Worm (Caenorhabditis elegans): ENCODE results near the gene str-145.

DNA sequence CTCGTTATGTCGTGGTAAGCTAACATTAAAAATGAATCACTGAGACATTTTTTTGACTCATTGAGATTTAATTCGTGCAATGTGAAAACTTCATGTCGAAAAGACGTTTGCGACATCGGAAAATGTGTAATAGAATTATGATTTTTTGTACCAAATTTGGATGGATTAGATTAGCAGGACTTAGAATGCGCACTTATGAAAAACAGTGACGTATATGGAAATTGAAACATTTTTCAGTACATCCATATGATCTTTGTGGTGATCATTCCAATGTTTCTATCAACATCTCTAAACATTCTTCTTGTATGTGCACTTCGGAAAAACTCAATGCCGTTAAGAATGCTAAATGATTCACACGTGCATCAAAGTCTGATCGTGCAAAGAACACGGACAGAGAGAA, 46.4 kb upstream of the str-145 start:
- TF ChIP-seq lin-26 (GFP tag; IDR thresholded peaks at IDR 0.05): no peak
- TF ChIP-seq unc-62 (GFP tag; optimal IDR thresholded peaks at IDR 0.05): no peak
- no peak for TF ChIP-seq lin-35 (GFP tag; optimal IDR thresholded peaks at IDR 0.05)
- no peak for TF ChIP-seq snpc-4 (GFP tag; optimal IDR thresholded peaks at IDR 0.05)
- no peak for TF ChIP-seq snpc-4 (tag; optimal IDR thresholded peaks at IDR 0.05)
- TF ChIP-seq ceh-40 (GFP tag; IDR thresholded peaks at IDR 0.05): no peak
- TF ChIP-seq Y79H2A.3 (GFP tag; conservative IDR thresholded peaks at IDR 0.05): no peak
- no peak for TF ChIP-seq sdz-38 (tag; optimal IDR thresholded peaks at IDR 0.05)
- TF ChIP-seq hsf-1 (GFP tag; IDR thresholded peaks at IDR 0.05): no peak
- TF ChIP-seq hmg-1.2 (GFP tag; IDR thresholded peaks at IDR 0.05): no peak
